Worm (Caenorhabditis elegans) whole organism, midembryonic: ENCODE results near the gene K09E9.1.

Experiments
- T22C8.4 ChIP-seq: fragments of 200-800 bp; sonication (Bioruptor generic); IDR thresholded peaks from 2 replicates; pipeline ENCODE4 v1.3.6; 2022; ENCODE audit warnings: missing genetic modification characterization, missing compliant biosample characterization
- cog-1 ChIP-seq: sonication (generic microtip); optimal IDR thresholded peaks from 2 replicates; lab custom pipeline; 2016; ENCODE audit warnings: missing genetic modification characterization, missing compliant biosample characterization
- flt-1 ChIP-seq: fragments of 200-800 bp; sonication (Bioruptor generic); IDR thresholded peaks from 2 replicates; pipeline ENCODE4 v1.3.6; 2022; ENCODE audit warnings: missing genetic modification characterization, missing compliant biosample characterization
- med-1 ChIP-seq: sonication (generic microtip); optimal IDR thresholded peaks from 2 replicates; lab custom pipeline; 2017; ENCODE audit warnings: missing genetic modification characterization, mild to moderate bottlenecking, missing compliant biosample characterization, antibody characterized with exemption, missing genetic modification reagents; ENCODE audit not compliant: insufficient read depth
- ref-1 ChIP-seq: fragments of 200-800 bp; sonication (Bioruptor generic); conservative IDR thresholded peaks from 2 replicates; pipeline ENCODE4 v1.3.6; 2022; ENCODE audit warnings: missing genetic modification reagents, missing genetic modification characterization, missing compliant biosample characterization
- tab-1 ChIP-seq: fragments of 200-800 bp; sonication (Bioruptor generic); IDR thresholded peaks from 2 replicates; pipeline ENCODE4 v1.3.6; 2022; ENCODE audit warnings: missing genetic modification characterization, missing compliant biosample characterization
- ztf-29 ChIP-seq: fragments of 200-800 bp; sonication (Bioruptor generic); IDR thresholded peaks from 2 replicates; pipeline ENCODE4 v1.3.6; 2022; ENCODE audit warnings: missing genetic modification reagents, missing genetic modification characterization, missing compliant biosample characterization

- TF ChIP-seq med-1 (GFP tag; lab: Kevin White, UChicago) (no peak), T22C8.4 (GFP tag; lab: Robert Waterston, UW) (no peak), flt-1 (GFP tag; lab: Robert Waterston, UW) (no peak), tab-1 (GFP tag; lab: Robert Waterston, UW) (no peak), cog-1 (tag; lab: Kevin White, UChicago) (no peak), ztf-29 (GFP tag; lab: Robert Waterston, UW) (no peak), ref-1 (GFP tag; lab: Robert Waterston, UW) (no peak)
Measured at ce11 chrX:15626119-15626850, 6.0 kb downstream of the K09E9.1 start.
